Fruit fly (Drosophila melanogaster): Measurements from ENCODE around the gene CG14770.

DNA sequence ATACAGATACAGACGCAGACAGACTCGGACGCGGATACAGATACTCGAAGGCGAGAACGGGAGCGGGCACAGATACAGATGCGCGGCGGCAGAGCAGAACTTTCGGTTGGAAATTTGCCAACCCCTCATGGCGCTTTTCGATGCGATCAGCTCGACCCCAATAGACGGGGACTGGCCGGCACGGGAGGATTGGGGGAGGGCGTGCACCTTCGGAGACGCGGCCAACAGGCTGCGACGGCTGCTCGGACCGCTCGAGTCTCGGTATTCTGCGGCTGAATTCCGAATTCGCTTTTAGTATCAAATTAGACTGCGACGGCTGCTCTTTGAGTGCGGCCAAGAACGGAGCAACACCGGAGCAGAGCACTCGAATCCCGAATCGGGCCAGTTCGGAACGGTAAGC is 15.2 kb downstream of the CG14770 start:
- no peak for TF ChIP-seq CG34422 (GFP tag; IDR thresholded peaks at IDR 0.05)
- no peak for TF ChIP-seq CG4617 (GFP tag; optimal IDR thresholded peaks at IDR 0.05; ENCODE audit: borderline replicate concordance)
- TF ChIP-seq YL-1 (GFP tag; optimal IDR thresholded peaks at IDR 0.05): no peak
- no peak for TF ChIP-seq Max (GFP tag; optimal IDR thresholded peaks at IDR 0.05)
- TF ChIP-seq ttk (GFP tag; IDR thresholded peaks at IDR 0.05): no peak
